Fruit fly (Drosophila melanogaster) Kc167 (cell line): ENCODE data around the gene CG15739.

Source experiments
- Sin3A ChIP-seq: fragments of >200 bp; optimal IDR thresholded peaks from 2 replicates; lab custom pipeline; 2018; ENCODE audit warnings: missing external identifiers
- insv ChIP-seq: fragments of >200 bp; optimal IDR thresholded peaks from 3 replicates; lab custom pipeline; 2018; ENCODE audit warnings: missing external identifiers

dm6 chrX:11868866-11869265 lies 4.3 kb upstream of the CG15739 start, which contains the start of the genes Nrd1 and CG1847:
- TF ChIP-seq Sin3A (lab: Kevin White, UChicago) (no peak), insv (lab: Kevin White, UChicago) (no peak)
